Fruit fly (Drosophila melanogaster): Measurements from ENCODE around the gene beat-IV.
A peak's percentile ranks its signal among the peaks of the same experiment; 100 is the strongest.

The beat-IV gene

DNA sequence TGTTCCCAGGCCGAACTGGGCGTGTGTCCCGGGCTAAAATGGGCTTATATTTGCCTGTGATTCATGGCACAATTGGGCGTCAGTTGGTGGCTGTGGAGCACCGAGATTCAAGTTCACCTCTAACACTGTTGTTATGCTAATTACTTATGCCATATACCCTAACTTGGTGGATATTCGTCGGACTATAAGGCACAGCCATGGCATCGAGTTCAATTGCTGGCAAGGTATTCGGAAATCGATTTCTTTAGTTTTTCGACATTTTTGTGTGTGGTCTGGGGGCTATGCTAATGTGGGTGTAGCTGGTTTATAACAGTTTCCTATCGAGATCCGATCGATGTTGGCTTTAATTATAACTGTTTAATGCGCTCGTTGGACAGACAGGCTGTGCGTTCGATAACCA lies 31.1 kb upstream of the beat-IV start (continued):
- no peak for TF ChIP-seq CG6175 (GFP tag; IDR thresholded peaks at IDR 0.05)
- no peak for TF ChIP-seq ATbp (GFP tag; optimal IDR thresholded peaks at IDR 0.05)
- no peak for TF ChIP-seq ems (GFP tag; optimal IDR thresholded peaks at IDR 0.05)
- TF ChIP-seq klu (GFP tag; IDR thresholded peaks at IDR 0.05), result 0 out of 2 replicates have a peak, but pooled peaks have one; percentile 21
- no peak for TF ChIP-seq NC2α (GFP tag; optimal IDR thresholded peaks at IDR 0.05)
- peak; percentile 27 for TF ChIP-seq Vsx1 (GFP tag; optimal IDR thresholded peaks at IDR 0.05)
- no peak for TF ChIP-seq HHEX (GFP tag; optimal IDR thresholded peaks at IDR 0.05)
- no peak for TF ChIP-seq Doc3 (GFP tag; IDR thresholded peaks at IDR 0.05; ENCODE audit: partially characterized antibody)
- no peak for TF ChIP-seq CG30020 (tag; optimal IDR thresholded peaks at IDR 0.05)
- no peak for TF ChIP-seq Dll (GFP tag; IDR thresholded peaks at IDR 0.05; ENCODE audit: partially characterized antibody)
- TF ChIP-seq chif (GFP tag; optimal IDR thresholded peaks at IDR 0.05), result no peak
- TF ChIP-seq CG17186 (GFP tag; optimal IDR thresholded peaks at IDR 0.05), result no peak
- TF ChIP-seq Rx (GFP tag; IDR thresholded peaks at IDR 0.05), result no peak
- TF ChIP-seq Atf-2 (GFP tag; optimal IDR thresholded peaks at IDR 0.05), result no peak
- TF ChIP-seq pum (GFP tag; optimal IDR thresholded peaks at IDR 0.05), result no peak
- no peak for TF ChIP-seq CG42726 (GFP tag; IDR thresholded peaks at IDR 0.05; ENCODE audit: partially characterized antibody)
- TF ChIP-seq ato (GFP tag; IDR thresholded peaks at IDR 0.05; ENCODE audit: partially characterized antibody), result no peak
- no peak for TF ChIP-seq CG6272 (GFP tag; IDR thresholded peaks at IDR 0.05)
- no peak for TF ChIP-seq Dbx (GFP tag; IDR thresholded peaks at IDR 0.05)
- TF ChIP-seq sob (GFP tag; IDR thresholded peaks at IDR 0.05), result peak; percentile 51
- TF ChIP-seq Eip74EF (GFP tag; optimal IDR thresholded peaks at IDR 0.05), result peak in 1 of 2 experiments; percentile 19
- TF ChIP-seq CG8388 (GFP tag; optimal IDR thresholded peaks at IDR 0.05), result no peak
- no peak for TF ChIP-seq run (tag; optimal IDR thresholded peaks at IDR 0.05)
- no peak for TF ChIP-seq CG1832 (GFP tag; optimal IDR thresholded peaks at IDR 0.05)
- TF ChIP-seq CG18764 (GFP tag; optimal IDR thresholded peaks at IDR 0.05), result no peak
- TF ChIP-seq Taf1 (GFP tag; IDR thresholded peaks at IDR 0.05), result no peak
- no peak for TF ChIP-seq croc (GFP tag; conservative IDR thresholded peaks at IDR 0.05)
- TF ChIP-seq CG7963 (GFP tag; IDR thresholded peaks at IDR 0.05; ENCODE audit: partially characterized antibody), result no peak
- TF ChIP-seq lilli (GFP tag; optimal IDR thresholded peaks at IDR 0.05), result no peak
- TF ChIP-seq CG12769 (tag; optimal IDR thresholded peaks at IDR 0.05), result peak; percentile 75
- TF ChIP-seq slp2 (GFP tag; optimal IDR thresholded peaks at IDR 0.05), result no peak
- no peak for TF ChIP-seq tll (GFP tag; optimal IDR thresholded peaks at IDR 0.05)
- peak; percentile 33 for TF ChIP-seq CG32532 (GFP tag; IDR thresholded peaks at IDR 0.05)
- no peak for TF ChIP-seq CG10565 (GFP tag; optimal IDR thresholded peaks at IDR 0.05)
- no peak for TF ChIP-seq nmo (GFP tag; optimal IDR thresholded peaks at IDR 0.05)
- no peak for TF ChIP-seq tio (GFP tag; optimal IDR thresholded peaks at IDR 0.05)
- no peak for TF ChIP-seq Ets97D (GFP tag; optimal IDR thresholded peaks at IDR 0.05)
- peak; percentile 8 for TF ChIP-seq CG13424 (tag; optimal IDR thresholded peaks at IDR 0.05)
- TF ChIP-seq CG10209 (GFP tag; optimal IDR thresholded peaks at IDR 0.05), result no peak
- no peak for TF ChIP-seq CG6683 (GFP tag; optimal IDR thresholded peaks at IDR 0.05)
- TF ChIP-seq CG7271 (tag; optimal IDR thresholded peaks at IDR 0.05), result no peak
- TF ChIP-seq CG7372 (GFP tag; IDR thresholded peaks at IDR 0.05), result no peak
- no peak for TF ChIP-seq CG31224 (GFP tag; IDR thresholded peaks at IDR 0.05)
- TF ChIP-seq MESR4 (GFP tag; optimal IDR thresholded peaks at IDR 0.05), result no peak
- no peak for TF ChIP-seq Dfd (GFP tag; optimal IDR thresholded peaks at IDR 0.05)
- no peak for TF ChIP-seq bcd (GFP tag; optimal IDR thresholded peaks at IDR 0.05)
- TF ChIP-seq cas (GFP tag; IDR thresholded peaks at IDR 0.05), result no peak
- no peak for TF ChIP-seq ase (GFP tag; IDR thresholded peaks at IDR 0.05)
- TF ChIP-seq CG31365 (tag; optimal IDR thresholded peaks at IDR 0.05), result no peak
- no peak for TF ChIP-seq CG3726 (GFP tag; IDR thresholded peaks at IDR 0.05)
- no peak for TF ChIP-seq pho (GFP tag; optimal IDR thresholded peaks at IDR 0.05)

Measured in whole organism, embryonic.